Worm (Caenorhabditis elegans): Measurements from ENCODE around the gene F14F7.4.

F14F7.4 gene

ce11 chrIII:13029608-13030007 is at the start of gene F14F7.4:
F14F7.4 (minus strand) TSS chrIII:13029708.
- TF ChIP-seq dao-5 (tag; optimal IDR thresholded peaks at IDR 0.05) = no peak

- TF ChIP-seq W03F9.2 (tag; optimal IDR thresholded peaks at IDR 0.05) (no peak), him-1 (tag; optimal IDR thresholded peaks at IDR 0.05) (peak; percentile 9), dao-5 (tag; optimal IDR thresholded peaks at IDR 0.05) (no peak)
Observed at ce11 chrIII:13071432-13072259, 42.1 kb upstream of the F14F7.4 start.

ce11 chrIII:13070548-13071050 is 41.1 kb upstream of the F14F7.4 start, which contains the start of gene Y39E4B.6:
Y39E4B.6 (plus strand) TSS chrIII:13070756.
- no peak for TF ChIP-seq dao-5 (tag; optimal IDR thresholded peaks at IDR 0.05)
- peak; percentile 98 for TF ChIP-seq him-1 (tag; optimal IDR thresholded peaks at IDR 0.05)
- TF ChIP-seq W03F9.2 (tag; optimal IDR thresholded peaks at IDR 0.05) = peak; percentile 47

- TF ChIP-seq W03F9.2 (tag; optimal IDR thresholded peaks at IDR 0.05) = peak; percentile 25
- no peak for TF ChIP-seq dao-5 (tag; optimal IDR thresholded peaks at IDR 0.05)
Observed at ce11 chrIII:13069416-13069815, 39.9 kb upstream of the F14F7.4 start.

ce11 chrIII:13067884-13068767 is 38.6 kb upstream of the F14F7.4 start:
- TF ChIP-seq dao-5 (tag; optimal IDR thresholded peaks at IDR 0.05) (no peak), W03F9.2 (tag; optimal IDR thresholded peaks at IDR 0.05) (no peak), him-1 (tag; optimal IDR thresholded peaks at IDR 0.05) (peak; percentile 91)

- TF ChIP-seq him-1 (tag; optimal IDR thresholded peaks at IDR 0.05) (no peak), dao-5 (tag; optimal IDR thresholded peaks at IDR 0.05) (no peak), W03F9.2 (tag; optimal IDR thresholded peaks at IDR 0.05) (no peak)
Observed at ce11 chrIII:13066828-13067227, 37.3 kb upstream of the F14F7.4 start.

ce11 chrIII:13065694-13066093 is 36.2 kb upstream of the F14F7.4 start:
- no peak for TF ChIP-seq dao-5 (tag; optimal IDR thresholded peaks at IDR 0.05)
- no peak for TF ChIP-seq W03F9.2 (tag; optimal IDR thresholded peaks at IDR 0.05)
- TF ChIP-seq him-1 (tag; optimal IDR thresholded peaks at IDR 0.05) = no peak

- TF ChIP-seq dao-5 (tag; optimal IDR thresholded peaks at IDR 0.05) (no peak), him-1 (tag; optimal IDR thresholded peaks at IDR 0.05) (no peak)
Observed at ce11 chrIII:13064213-13065184, 35.0 kb upstream of the F14F7.4 start.

- no peak for TF ChIP-seq dao-5 (tag; optimal IDR thresholded peaks at IDR 0.05)
- no peak for TF ChIP-seq him-1 (tag; optimal IDR thresholded peaks at IDR 0.05)
- no peak for TF ChIP-seq W03F9.2 (tag; optimal IDR thresholded peaks at IDR 0.05)
Observed at ce11 chrIII:13062989-13063388, 33.5 kb upstream of the F14F7.4 start.

ce11 chrIII:13062414-13062965 is 33.0 kb upstream of the F14F7.4 start:
- peak; percentile 97 for TF ChIP-seq him-1 (tag; optimal IDR thresholded peaks at IDR 0.05)
- peak; percentile 39 for TF ChIP-seq dao-5 (tag; optimal IDR thresholded peaks at IDR 0.05)
- peak; percentile 63 for TF ChIP-seq W03F9.2 (tag; optimal IDR thresholded peaks at IDR 0.05)

ce11 chrIII:13061734-13062133 is 32.2 kb upstream of the F14F7.4 start:
- TF ChIP-seq him-1 (tag; optimal IDR thresholded peaks at IDR 0.05) = no peak

- TF ChIP-seq him-1 (tag; optimal IDR thresholded peaks at IDR 0.05) (peak; percentile 83), W03F9.2 (tag; optimal IDR thresholded peaks at IDR 0.05) (peak; percentile 45), dao-5 (tag; optimal IDR thresholded peaks at IDR 0.05) (no peak)
Observed at ce11 chrIII:13061136-13061535, 31.6 kb upstream of the F14F7.4 start.

- TF ChIP-seq dao-5 (tag; optimal IDR thresholded peaks at IDR 0.05) = no peak
- no peak for TF ChIP-seq him-1 (tag; optimal IDR thresholded peaks at IDR 0.05)
- no peak for TF ChIP-seq W03F9.2 (tag; optimal IDR thresholded peaks at IDR 0.05)
Observed at ce11 chrIII:13059335-13059734, 29.8 kb upstream of the F14F7.4 start.

Data from whole organism, L4/young adult.